Worm (Caenorhabditis elegans) whole organism, late embryonic: Measurements from ENCODE around the gene fipr-25.

Experiments used
- T23F11.4 ChIP-seq: fragments of 200-800 bp; sonication (Bioruptor generic); optimal IDR thresholded peaks from 2 replicates; lab custom pipeline; 2018; ENCODE audit warnings: mild to moderate bottlenecking, missing genetic modification characterization, missing compliant biosample characterization
- elt-2 ChIP-seq: sonication (generic microtip); optimal IDR thresholded peaks from 2 replicates; lab custom pipeline; 2016; ENCODE audit warnings: missing genetic modification reagents, missing genetic modification characterization, missing compliant biosample characterization
- ets-4 ChIP-seq: sonication (generic microtip); optimal IDR thresholded peaks from 2 replicates; lab custom pipeline; 2016; ENCODE audit warnings: missing genetic modification characterization, missing compliant biosample characterization
- hlh-30 ChIP-seq: sonication (generic microtip); optimal IDR thresholded peaks from 2 replicates; lab custom pipeline; 2017; ENCODE audit warnings: antibody characterized with exemption, missing genetic modification characterization, missing compliant biosample characterization; ENCODE audit not compliant: insufficient read depth
- nfya-1 ChIP-seq: sonication (generic microtip); optimal IDR thresholded peaks from 2 replicates; lab custom pipeline; 2017; ENCODE audit warnings: missing genetic modification characterization, mild to moderate bottlenecking, missing compliant biosample characterization, antibody characterized with exemption, moderate library complexity
- sox-4 ChIP-seq: sonication (generic microtip); optimal IDR thresholded peaks from 2 replicates; lab custom pipeline; 2017; ENCODE audit warnings: mild to moderate bottlenecking, missing genetic modification characterization, inconsistent platforms, missing compliant biosample characterization
- zip-5 ChIP-seq: sonication (generic microtip); optimal IDR thresholded peaks from 2 replicates; lab custom pipeline; 2016; ENCODE audit warnings: missing genetic modification characterization, missing compliant biosample characterization

DNA sequence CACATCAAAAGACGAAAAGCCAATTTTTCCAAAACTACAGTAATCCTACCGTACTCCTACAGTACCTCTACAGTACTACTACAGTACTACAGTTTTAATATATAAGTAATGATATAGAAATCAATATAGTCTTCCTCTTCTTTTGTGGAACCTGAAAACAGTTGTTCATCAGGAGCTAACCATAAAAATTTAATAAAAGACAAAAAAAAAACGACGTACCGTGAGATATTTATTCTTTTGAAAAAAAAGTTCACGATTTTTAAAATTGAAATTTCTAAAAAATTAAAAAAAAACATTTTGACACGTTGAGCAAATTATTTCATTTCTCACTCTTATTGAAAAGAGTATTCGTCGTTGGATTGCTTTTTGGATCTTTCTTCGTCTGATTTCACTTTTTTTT is 46.1 kb upstream of the fipr-25 start, which contains the start of gene Y32G9A.3:
- no peak for TF ChIP-seq ets-4
- TF ChIP-seq nfya-1 (tag; lab: Kevin White, UChicago) = no peak
- TF ChIP-seq hlh-30 (tag; lab: Kevin White, UChicago) = no peak
- no peak for TF ChIP-seq elt-2
- no peak for TF ChIP-seq sox-4 (tag; lab: Kevin White, UChicago)
- no peak for TF ChIP-seq T23F11.4 (GFP tag; lab: Kevin White, UChicago)
- TF ChIP-seq zip-5 = no peak
